Worm (Caenorhabditis elegans) whole organism, young adult: ENCODE results near the gene pei-1.

Source experiments
- B0019.2 ChIP-seq: fragments of 200-800 bp; sonication (Bioruptor generic); conservative IDR thresholded peaks from 2 replicates; pipeline ENCODE4 v1.3.6; 2022; ENCODE audit warnings: missing genetic modification reagents, missing genetic modification characterization, missing compliant biosample characterization
- B0336.3 ChIP-seq: fragments of 200-800 bp; sonication (Bioruptor generic); IDR thresholded peaks from 2 replicates; pipeline ENCODE4 v1.3.6; 2022; ENCODE audit warnings: missing genetic modification characterization, missing compliant biosample characterization
- F23B12.7 ChIP-seq: sonication (generic microtip); optimal IDR thresholded peaks from 2 replicates; lab custom pipeline; 2017; ENCODE audit warnings: missing genetic modification characterization, mild to moderate bottlenecking, missing compliant biosample characterization, antibody characterized with exemption, moderate library complexity; ENCODE audit not compliant: insufficient read depth
- F39B2.1 ChIP-seq: fragments of 200-800 bp; sonication (Bioruptor generic); IDR thresholded peaks from 2 replicates; pipeline ENCODE4 v1.3.6; 2022; ENCODE audit warnings: missing genetic modification reagents, missing genetic modification characterization, missing compliant biosample characterization
- F57A8.1 ChIP-seq: fragments of 200-800 bp; sonication (Bioruptor generic); optimal IDR thresholded peaks from 2 replicates; lab custom pipeline; 2018; ENCODE audit warnings: mild to moderate bottlenecking, missing genetic modification characterization, moderate library complexity, missing compliant biosample characterization
- T07F8.4 ChIP-seq: sonication (generic microtip); optimal IDR thresholded peaks from 2 replicates; lab custom pipeline; 2016; ENCODE audit warnings: mild to moderate bottlenecking, missing genetic modification characterization, moderate library complexity, missing compliant biosample characterization
- T26A5.8 ChIP-seq: sonication (generic microtip); optimal IDR thresholded peaks from 2 replicates; lab custom pipeline; 2016; ENCODE audit warnings: missing genetic modification characterization, missing compliant biosample characterization
- Y95B8A.8 ChIP-seq: fragments of 200-800 bp; sonication (Bioruptor generic); IDR thresholded peaks from 2 replicates; pipeline ENCODE4 v1.3.6; 2022; ENCODE audit warnings: missing genetic modification reagents, missing genetic modification characterization, missing compliant biosample characterization
- akir-1 ChIP-seq: fragments of 200-800 bp; sonication (Bioruptor generic); optimal IDR thresholded peaks from 2 replicates; lab custom pipeline; 2018; ENCODE audit warnings: mild to moderate bottlenecking, missing genetic modification characterization, moderate library complexity, missing compliant biosample characterization
- ama-1 ChIP-seq, 3 experiments: fragments of 150-350 bp in 1 of 3; sonication (generic microtip) in 2 of 3; optimal IDR thresholded peaks; 2 replicates each; lab custom pipeline; 2014 to 2018; ENCODE audit warnings: missing biosample characterization in 2 of 3, missing genetic modification characterization in 2 of 3, missing genetic modification reagents in 2 of 3
- attf-3 ChIP-seq: fragments of 200-800 bp; sonication (Bioruptor generic); conservative IDR thresholded peaks from 2 replicates; pipeline ENCODE4 v1.3.6; 2022; ENCODE audit warnings: missing genetic modification reagents, missing genetic modification characterization, missing compliant biosample characterization
- ccch-3 ChIP-seq: fragments of 200-800 bp; sonication (Bioruptor generic); optimal IDR thresholded peaks from 2 replicates; lab custom pipeline; 2018; ENCODE audit warnings: mild to moderate bottlenecking, missing genetic modification characterization, missing compliant biosample characterization
- ceh-100 ChIP-seq: fragments of 200-800 bp; sonication (Bioruptor generic); IDR thresholded peaks from 2 replicates; pipeline ENCODE4 v1.3.6; 2022; ENCODE audit warnings: missing genetic modification reagents, missing genetic modification characterization, missing compliant biosample characterization
- chd-7 ChIP-seq: sonication (generic microtip); optimal IDR thresholded peaks from 2 replicates; lab custom pipeline; 2016; ENCODE audit warnings: mild to moderate bottlenecking, missing genetic modification characterization, moderate library complexity, missing compliant biosample characterization
- dpff-1 ChIP-seq: sonication (generic microtip); optimal IDR thresholded peaks from 2 replicates; lab custom pipeline; 2017; ENCODE audit warnings: mild to moderate bottlenecking, missing genetic modification characterization, missing compliant biosample characterization
- dpl-1 ChIP-seq: fragments of 150-350 bp; optimal IDR thresholded peaks from 2 replicates; lab custom pipeline; 2014; ENCODE audit warnings: missing biosample characterization, missing genetic modification reagents, missing genetic modification characterization
- egrh-3 ChIP-seq: fragments of 200-800 bp; sonication (Bioruptor generic); IDR thresholded peaks from 2 replicates; pipeline ENCODE4 v1.3.6; 2022; ENCODE audit warnings: missing genetic modification reagents, missing genetic modification characterization, missing compliant biosample characterization
- ets-4 ChIP-seq: fragments of 200-800 bp; sonication (Bioruptor generic); optimal IDR thresholded peaks from 2 replicates; lab custom pipeline; 2018; ENCODE audit warnings: mild to moderate bottlenecking, missing genetic modification characterization, missing compliant biosample characterization
- him-1 ChIP-seq: sonication (generic microtip); optimal IDR thresholded peaks from 2 replicates; lab custom pipeline; 2016; ENCODE audit warnings: missing genotype, missing genetic modification reagents, missing genetic modification characterization, missing compliant biosample characterization
- hlh-26 ChIP-seq: fragments of 200-800 bp; sonication (Bioruptor generic); conservative IDR thresholded peaks from 2 replicates; pipeline ENCODE4 v1.3.6; 2022; ENCODE audit warnings: missing genetic modification reagents, missing genetic modification characterization, missing compliant biosample characterization
- let-526 ChIP-seq: fragments of 200-800 bp; sonication (Bioruptor generic); IDR thresholded peaks from 2 replicates; pipeline ENCODE4 v1.3.6; 2022; ENCODE audit warnings: missing genetic modification reagents, missing genetic modification characterization, missing compliant biosample characterization
- lin-35 ChIP-seq, 3 experiments: fragments of 150-350 bp in 2 of 3; sonication (generic microtip) in 1 of 3; optimal IDR thresholded peaks; 2 replicates each; lab custom pipeline; 2014 to 2018; ENCODE audit warnings: missing biosample characterization in 3 of 3, missing genetic modification characterization in 3 of 3, missing genetic modification reagents in 3 of 3
- lin-40 ChIP-seq: sonication (generic microtip); optimal IDR thresholded peaks from 2 replicates; lab custom pipeline; 2016; ENCODE audit warnings: missing genetic modification characterization, mild to moderate bottlenecking, missing compliant biosample characterization, missing genotype, missing genetic modification reagents
- lir-1 ChIP-seq: fragments of 200-800 bp; sonication (Bioruptor generic); conservative IDR thresholded peaks from 2 replicates; pipeline ENCODE4 v1.3.6; 2022; ENCODE audit warnings: missing genetic modification reagents, missing genetic modification characterization, missing compliant biosample characterization
- madf-6 ChIP-seq: fragments of 200-800 bp; sonication (Bioruptor generic); IDR thresholded peaks from 2 replicates; pipeline ENCODE4 v1.3.6; 2022; ENCODE audit warnings: missing genetic modification reagents, missing genetic modification characterization, missing compliant biosample characterization
- mcd-1 ChIP-seq: fragments of 200-800 bp; sonication (Bioruptor generic); IDR thresholded peaks from 2 replicates; pipeline ENCODE4 v1.3.6; 2022; ENCODE audit warnings: missing genetic modification reagents, missing genetic modification characterization, missing compliant biosample characterization
- mes-4 ChIP-seq: sonication (generic microtip); optimal IDR thresholded peaks from 2 replicates; lab custom pipeline; 2016; ENCODE audit warnings: missing genotype, missing genetic modification characterization, missing compliant biosample characterization
- mxl-1 ChIP-seq: sonication (generic microtip); optimal IDR thresholded peaks from 2 replicates; lab custom pipeline; 2016; ENCODE audit warnings: missing genetic modification characterization, missing compliant biosample characterization
- nfya-1 ChIP-seq: sonication (generic microtip); optimal IDR thresholded peaks from 2 replicates; lab custom pipeline; 2017; ENCODE audit warnings: antibody characterized with exemption, missing compliant biosample characterization, missing genetic modification characterization, borderline replicate concordance; ENCODE audit not compliant: insufficient read depth
- pbrm-1 ChIP-seq: fragments of 200-800 bp; sonication (Bioruptor generic); IDR thresholded peaks from 2 replicates; pipeline ENCODE4 v1.3.6; 2022; ENCODE audit warnings: missing genetic modification reagents, missing genetic modification characterization, missing compliant biosample characterization
- rpc-1 ChIP-seq, 2 experiments: fragments of 150-350 bp in 1 of 2; sonication (generic microtip) in 1 of 2; optimal IDR thresholded peaks; 2 replicates each; lab custom pipeline; 2014 to 2018; ENCODE audit warnings: missing biosample characterization in 1 of 2, missing genetic modification characterization in 1 of 2, missing genetic modification reagents in 1 of 2, missing genotype in 1 of 2
- tbx-9 ChIP-seq: sonication (generic microtip); optimal IDR thresholded peaks from 2 replicates; lab custom pipeline; 2016; ENCODE audit warnings: borderline replicate concordance, missing genetic modification characterization, inconsistent platforms, missing compliant biosample characterization
- unc-130 ChIP-seq: sonication (generic microtip); optimal IDR thresholded peaks from 2 replicates; lab custom pipeline; 2016; ENCODE audit warnings: missing genetic modification reagents, missing genetic modification characterization, missing compliant biosample characterization
- unc-62 ChIP-seq: fragments of 150-350 bp; optimal IDR thresholded peaks from 2 replicates; lab custom pipeline; 2014; ENCODE audit warnings: missing biosample characterization, missing genetic modification reagents, missing genetic modification characterization
- zim-3 ChIP-seq: sonication (generic microtip); optimal IDR thresholded peaks from 2 replicates; lab custom pipeline; 2017; ENCODE audit warnings: mild to moderate bottlenecking, missing genetic modification characterization, moderate library complexity, missing compliant biosample characterization
- ztf-28 ChIP-seq: fragments of 200-800 bp; sonication (Bioruptor generic); IDR thresholded peaks from 2 replicates; pipeline ENCODE4 v1.3.6; 2022; ENCODE audit warnings: missing genetic modification reagents, missing genetic modification characterization, missing compliant biosample characterization
- ztf-3 ChIP-seq: fragments of 200-800 bp; sonication (Bioruptor generic); optimal IDR thresholded peaks from 2 replicates; lab custom pipeline; 2018; ENCODE audit warnings: mild to moderate bottlenecking, missing genetic modification characterization, missing compliant biosample characterization

pei-1 gene

ce11 chrIV:9614060-9614459, 21.7 kb upstream of the pei-1 start:
- TF ChIP-seq lin-35 (GFP tag; optimal IDR thresholded peaks at IDR 0.05; lab: Kevin White, UChicago) (no peak), unc-130 (GFP tag; lab: Kevin White, UChicago) (no peak), tbx-9 (tag; lab: Kevin White, UChicago) (no peak), egrh-3 (no peak), F57A8.1 (GFP tag; lab: Kevin White, UChicago) (no peak), ztf-3 (GFP tag; lab: Kevin White, UChicago) (no peak), B0336.3 (GFP tag; lab: Robert Waterston, UW) (no peak), F39B2.1 (no peak), zim-3 (tag; lab: Kevin White, UChicago) (no peak), madf-6 (GFP tag; lab: Robert Waterston, UW) (no peak), ama-1 (optimal IDR thresholded peaks at IDR 0.05; lab: Kevin White, UChicago) (no peak), ama-1 (GFP tag; optimal IDR thresholded peaks at IDR 0.05; lab: Kevin White, UChicago) (no peak), ccch-3 (GFP tag; lab: Kevin White, UChicago) (no peak), mxl-1 (tag; lab: Kevin White, UChicago) (no peak)

- TF ChIP-seq mcd-1 = no peak
- TF ChIP-seq ets-4 (GFP tag; lab: Kevin White, UChicago) = no peak
- TF ChIP-seq chd-7 = no peak
- TF ChIP-seq tbx-9 (tag; lab: Kevin White, UChicago) = no peak
- no peak for TF ChIP-seq F39B2.1
- no peak for TF ChIP-seq attf-3 (GFP tag; lab: Robert Waterston, UW)
- TF ChIP-seq rpc-1 (optimal IDR thresholded peaks at IDR 0.05; lab: Kevin White, UChicago) = no peak
- TF ChIP-seq rpc-1 (tag; optimal IDR thresholded peaks at IDR 0.05; lab: Kevin White, UChicago) = no peak
- no peak for TF ChIP-seq T07F8.4 (tag; lab: Kevin White, UChicago)
- TF ChIP-seq egrh-3 = no peak
- no peak for TF ChIP-seq lir-1 (GFP tag; lab: Robert Waterston, UW)
- TF ChIP-seq B0019.2 = no peak
- no peak for TF ChIP-seq pbrm-1
- TF ChIP-seq dpl-1 = no peak
- no peak for TF ChIP-seq F23B12.7 (tag; lab: Kevin White, UChicago)
- TF ChIP-seq ztf-28 (GFP tag; lab: Robert Waterston, UW) = no peak
- no peak for TF ChIP-seq dpff-1 (tag; lab: Kevin White, UChicago)
Measured at ce11 chrIV:9613072-9613590, 20.8 kb upstream of the pei-1 start.

ce11 chrIV:9610923-9611322, 18.6 kb upstream of the pei-1 start:
- TF ChIP-seq unc-62 (GFP tag; lab: Kevin White, UChicago) (no peak), him-1 (no peak), lin-40 (tag; lab: Kevin White, UChicago) (no peak), mes-4 (tag; lab: Kevin White, UChicago) (no peak), Y95B8A.8 (no peak), nfya-1 (no peak), akir-1 (GFP tag; lab: Kevin White, UChicago) (no peak), let-526 (GFP tag; lab: Robert Waterston, UW) (no peak), T26A5.8 (tag; lab: Kevin White, UChicago) (no peak), lin-35 (GFP tag; optimal IDR thresholded peaks at IDR 0.05; lab: Kevin White, UChicago) (no peak), ama-1 (optimal IDR thresholded peaks at IDR 0.05; lab: Kevin White, UChicago) (no peak), ama-1 (GFP tag; optimal IDR thresholded peaks at IDR 0.05; lab: Kevin White, UChicago) (no peak), ceh-100 (GFP tag; lab: Robert Waterston, UW) (no peak), hlh-26 (no peak), T07F8.4 (tag; lab: Kevin White, UChicago) (no peak)
